Worm (Caenorhabditis elegans) whole organism, L4/young adult: Measurements from ENCODE around the gene hot-1.

Experiments used
- W03F9.2 ChIP-seq: fragments of 150-350 bp; optimal IDR thresholded peaks from 2 replicates; lab custom pipeline; 2014; ENCODE audit warnings: missing biosample characterization, missing genetic modification characterization
- dao-5 ChIP-seq: sonication (generic microtip); optimal IDR thresholded peaks from 2 replicates; lab custom pipeline; 2016; ENCODE audit warnings: missing genotype, missing genetic modification characterization, moderate library complexity, missing compliant biosample characterization
- him-1 ChIP-seq: sonication (generic microtip); optimal IDR thresholded peaks from 2 replicates; lab custom pipeline; 2016; ENCODE audit warnings: missing genotype, missing genetic modification reagents, missing genetic modification characterization, missing compliant biosample characterization

DNA sequence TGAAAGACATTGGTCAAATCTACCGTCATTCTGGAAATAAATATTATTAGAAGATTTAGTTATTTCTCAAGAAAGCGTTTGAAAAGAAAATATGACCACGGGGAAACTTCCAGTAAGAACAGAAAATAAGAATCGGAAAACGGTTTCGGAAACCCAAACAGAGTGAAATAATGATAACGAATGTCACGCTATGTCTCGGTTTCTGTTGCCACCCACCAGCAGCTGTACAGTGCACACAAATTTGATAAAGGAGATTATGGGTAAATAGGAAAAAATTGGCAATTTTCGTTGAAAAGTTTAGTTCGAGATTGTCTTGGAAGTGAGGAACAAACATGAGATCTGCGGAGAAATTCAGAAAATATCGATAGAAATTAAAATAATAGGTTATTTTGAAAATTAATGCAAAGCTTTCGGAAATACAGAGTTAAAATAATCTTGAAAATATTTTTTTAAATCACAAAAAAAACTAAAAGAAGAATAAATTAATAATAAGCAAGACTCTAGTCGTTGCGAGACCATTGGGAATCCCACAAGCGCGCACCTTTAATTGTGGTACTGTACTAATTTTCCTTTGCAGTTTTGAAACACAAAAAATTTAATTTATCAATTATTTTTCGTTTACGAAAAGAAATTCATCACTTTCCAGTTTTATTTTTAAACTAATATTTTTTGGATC, 23.8 kb upstream of the hot-1 start, which contains the start of gene pes-9:
- no peak for TF ChIP-seq him-1 (tag; lab: Kevin White, UChicago)
- TF ChIP-seq W03F9.2: no peak
- TF ChIP-seq dao-5 (tag; lab: Kevin White, UChicago): no peak
